Fruit fly (Drosophila melanogaster) whole organism, embryonic: Measurements from ENCODE around the gene amrt.

Experiments used
- BEAF-32 ChIP-seq: fragments of 200-800 bp; sonication (Bioruptor generic); optimal IDR thresholded peaks from 3 replicates; lab custom pipeline; 2017; ENCODE audit warnings: missing biosample characterization, missing genetic modification characterization, mild to moderate bottlenecking, moderate library complexity, missing genetic modification reagents
- CG10431 ChIP-seq: fragments of 200-800 bp; sonication (Bioruptor generic); optimal IDR thresholded peaks from 3 replicates; lab custom pipeline; 2018; ENCODE audit warnings: missing biosample characterization, mild to moderate bottlenecking, missing genetic modification characterization
- CG12071 ChIP-seq: fragments of 200-800 bp; sonication (Bioruptor generic); optimal IDR thresholded peaks from 3 replicates; lab custom pipeline; 2018; ENCODE audit warnings: missing biosample characterization, mild to moderate bottlenecking, missing genetic modification characterization
- CG12299 ChIP-seq: fragments of 200-800 bp; sonication (Bioruptor generic); optimal IDR thresholded peaks from 2 replicates; lab custom pipeline; 2018; ENCODE audit warnings: missing biosample characterization, mild to moderate bottlenecking, missing genetic modification characterization
- CG12659 ChIP-seq: fragments of 200-800 bp; sonication (Bioruptor generic); optimal IDR thresholded peaks from 3 replicates; lab custom pipeline; 2017; ENCODE audit warnings: mild to moderate bottlenecking, missing biosample characterization, missing genetic modification reagents, missing genetic modification characterization
- CG15514 ChIP-seq: fragments of 200-800 bp; sonication (Bioruptor generic); optimal IDR thresholded peaks from 3 replicates; lab custom pipeline; 2017; ENCODE audit warnings: missing biosample characterization, missing genetic modification characterization, mild to moderate bottlenecking, moderate library complexity, missing genetic modification reagents
- CG1602 ChIP-seq: fragments of 200-800 bp; sonication (Bioruptor generic); optimal IDR thresholded peaks from 3 replicates; lab custom pipeline; 2016; ENCODE audit warnings: missing biosample characterization, missing genetic modification characterization
- CG16813 ChIP-seq: fragments of 200-800 bp; sonication (Bioruptor generic); IDR thresholded peaks from 3 replicates; pipeline ENCODE4 v1.3.6; 2022; ENCODE audit warnings: missing biosample characterization, missing genetic modification characterization; ENCODE audit not compliant: partially characterized antibody
- CG17612 ChIP-seq: fragments of 200-800 bp; sonication (Bioruptor generic); IDR thresholded peaks from 2 replicates; pipeline ENCODE4 v1.3.6; 2022; ENCODE audit warnings: missing biosample characterization, missing genetic modification characterization
- CG17829 ChIP-seq: fragments of 200-800 bp; optimal IDR thresholded peaks from 2 replicates; lab custom pipeline; 2019; ENCODE audit warnings: missing biosample characterization, mild to moderate bottlenecking, missing genetic modification characterization, moderate library complexity
- CG1792 ChIP-seq: fragments of 200-800 bp; sonication (Bioruptor generic); optimal IDR thresholded peaks from 2 replicates; lab custom pipeline; 2016; ENCODE audit warnings: missing biosample characterization, missing genetic modification characterization
- CG18619 ChIP-seq: fragments of 200-800 bp; sonication (Bioruptor generic); optimal IDR thresholded peaks from 3 replicates; lab custom pipeline; 2017; ENCODE audit warnings: missing biosample characterization, mild to moderate bottlenecking, missing genetic modification characterization
- CG31365 ChIP-seq: fragments of 200-800 bp; sonication (Bioruptor generic); optimal IDR thresholded peaks from 2 replicates; lab custom pipeline; 2018; ENCODE audit warnings: missing biosample characterization, mild to moderate bottlenecking, missing genetic modification characterization
- CG32532 ChIP-seq: fragments of 200-800 bp; sonication (Bioruptor generic); IDR thresholded peaks from 2 replicates; pipeline ENCODE4 v1.3.6; 2022; ENCODE audit warnings: missing biosample characterization, missing genetic modification characterization
- CG34224 ChIP-seq: fragments of 200-800 bp; sonication (Bioruptor generic); IDR thresholded peaks from 3 replicates; pipeline ENCODE4 v1.3.6; 2022; ENCODE audit warnings: missing biosample characterization, missing genetic modification characterization; ENCODE audit not compliant: partially characterized antibody
- CG3726 ChIP-seq: fragments of 200-800 bp; sonication (Bioruptor generic); IDR thresholded peaks from 3 replicates; pipeline ENCODE4, ENCODE4 v1.3.6; 2022; ENCODE audit warnings: missing biosample characterization, missing genetic modification characterization
- CG4282 ChIP-seq: fragments of 200-800 bp; sonication (Bioruptor generic); optimal IDR thresholded peaks from 2 replicates; lab custom pipeline; 2016; ENCODE audit warnings: missing biosample characterization, missing genetic modification characterization
- CG7357 ChIP-seq: fragments of 200-800 bp; sonication (Bioruptor generic); IDR thresholded peaks from 3 replicates; pipeline ENCODE4 v1.3.6; 2022; ENCODE audit warnings: missing biosample characterization, missing genetic modification characterization
- CG7745 ChIP-seq: fragments of 200-800 bp; sonication (Bioruptor generic); optimal IDR thresholded peaks from 2 replicates; lab custom pipeline; 2018; ENCODE audit warnings: missing biosample characterization, mild to moderate bottlenecking, missing genetic modification characterization, moderate library complexity
- CG9797 ChIP-seq: fragments of 200-800 bp; sonication (Bioruptor generic); optimal IDR thresholded peaks from 3 replicates; lab custom pipeline; 2018; ENCODE audit warnings: missing biosample characterization, mild to moderate bottlenecking, missing genetic modification characterization
- D19B ChIP-seq: fragments of 200-800 bp; sonication (Bioruptor generic); optimal IDR thresholded peaks from 2 replicates; lab custom pipeline; 2017; ENCODE audit warnings: missing biosample characterization, mild to moderate bottlenecking, missing genetic modification characterization
- Doc3 ChIP-seq: fragments of 200-800 bp; sonication (Bioruptor generic); IDR thresholded peaks from 3 replicates; pipeline ENCODE4 v1.3.6; 2022; ENCODE audit warnings: missing biosample characterization, missing genetic modification characterization; ENCODE audit not compliant: partially characterized antibody
- Dp ChIP-seq: fragments of 200-800 bp; sonication (Bioruptor generic); optimal IDR thresholded peaks from 2 replicates; lab custom pipeline; 2018; ENCODE audit warnings: missing biosample characterization, mild to moderate bottlenecking, missing genetic modification characterization, moderate library complexity
- Elba2 ChIP-seq: fragments of 200-800 bp; sonication (Bioruptor generic); optimal IDR thresholded peaks from 3 replicates; lab custom pipeline; 2016; ENCODE audit warnings: missing biosample characterization, missing genetic modification characterization
- Ets65A ChIP-seq: fragments of 200-800 bp; sonication (Bioruptor generic); peaks from one replicate; lab custom pipeline; 2016; ENCODE audit warnings: missing biosample characterization, missing genetic modification characterization
- Gsc ChIP-seq: fragments of 200-800 bp; sonication (Bioruptor generic); IDR thresholded peaks from 2 replicates; pipeline ENCODE4 v1.3.6; 2022; ENCODE audit warnings: missing biosample characterization, missing genetic modification characterization
- HLH4C ChIP-seq: fragments of 200-800 bp; sonication (Bioruptor generic); IDR thresholded peaks from 3 replicates; pipeline ENCODE4 v1.3.6; 2022; ENCODE audit warnings: missing biosample characterization, missing genetic modification characterization; ENCODE audit not compliant: partially characterized antibody
- Hmr ChIP-seq: fragments of 200-800 bp; sonication (Bioruptor generic); optimal IDR thresholded peaks from 3 replicates; lab custom pipeline; 2017; ENCODE audit warnings: mild to moderate bottlenecking, missing biosample characterization, missing genetic modification reagents, missing genetic modification characterization
- Myb ChIP-seq: fragments of 200-800 bp; sonication (Bioruptor generic); optimal IDR thresholded peaks from 2 replicates; lab custom pipeline; 2016; ENCODE audit warnings: missing biosample characterization, missing genetic modification characterization
- Oli ChIP-seq: fragments of 200-800 bp; sonication (Bioruptor generic); optimal IDR thresholded peaks from 2 replicates; lab custom pipeline; 2018; ENCODE audit warnings: missing biosample characterization, mild to moderate bottlenecking, missing genetic modification characterization, moderate library complexity
- Pdp1 ChIP-seq, 2 experiments: fragments of 200-800 bp; sonication (Bioruptor generic); optimal IDR thresholded peaks; 3 replicates each; lab custom pipeline; 2016; ENCODE audit warnings: missing biosample characterization in 2 of 2, missing genetic modification characterization in 2 of 2, mild to moderate bottlenecking in 1 of 2, moderate library complexity in 1 of 2
- Six4 ChIP-seq: fragments of 200-800 bp; sonication (Bioruptor generic); optimal IDR thresholded peaks from 2 replicates; lab custom pipeline; 2016; ENCODE audit warnings: missing biosample characterization, missing genetic modification characterization
- Xbp1 ChIP-seq: fragments of 200-800 bp; sonication (Bioruptor generic); optimal IDR thresholded peaks from 3 replicates; lab custom pipeline; 2016; ENCODE audit warnings: missing biosample characterization, mild to moderate bottlenecking, missing genetic modification characterization
- bsh ChIP-seq, 2 experiments: fragments of 200-800 bp; sonication (Bioruptor generic); optimal IDR thresholded peaks; 2 replicates each; lab custom pipeline; 2017 to 2018; ENCODE audit warnings: mild to moderate bottlenecking in 2 of 2, missing biosample characterization in 2 of 2, missing genetic modification characterization in 2 of 2, moderate library complexity in 1 of 2
- ci ChIP-seq: fragments of 200-800 bp; sonication (Bioruptor generic); IDR thresholded peaks from 3 replicates; pipeline ENCODE4 v1.3.6; 2022; ENCODE audit warnings: missing biosample characterization, missing genetic modification characterization
- dan ChIP-seq: fragments of 200-800 bp; sonication (Bioruptor generic); IDR thresholded peaks from 2 replicates; pipeline ENCODE4 v1.3.6; 2022; ENCODE audit warnings: missing biosample characterization, missing genetic modification characterization
- hkb ChIP-seq, 2 experiments: fragments of 200-800 bp in 1 of 2; fragments of >200 bp in 1 of 2; sonication (Bioruptor generic) in 1 of 2; IDR thresholded peaks in 1 of 2; optimal IDR thresholded peaks in 1 of 2; 2 replicates each; pipeline versions ENCODE4 v1.3.6 to Lab custom; 2017 to 2022; ENCODE audit warnings: missing biosample characterization in 1 of 2, missing genetic modification characterization in 1 of 2
- hth ChIP-seq: fragments of >200 bp; optimal IDR thresholded peaks from 2 replicates; lab custom pipeline; 2017; ENCODE audit warnings: inconsistent platforms
- jing ChIP-seq: fragments of 200-800 bp; sonication (Bioruptor generic); optimal IDR thresholded peaks from 2 replicates; lab custom pipeline; 2018; ENCODE audit warnings: missing biosample characterization, mild to moderate bottlenecking, missing genetic modification characterization
- mld ChIP-seq: fragments of 200-800 bp; sonication (Bioruptor generic); IDR thresholded peaks from 3 replicates; pipeline ENCODE4 v1.3.6; 2022; ENCODE audit warnings: missing biosample characterization, missing genetic modification characterization; ENCODE audit not compliant: partially characterized antibody
- org-1 ChIP-seq: fragments of 200-800 bp; sonication (Bioruptor generic); optimal IDR thresholded peaks from 2 replicates; lab custom pipeline; 2017; ENCODE audit warnings: missing biosample characterization, missing genetic modification characterization
- pb ChIP-seq: fragments of 200-800 bp; sonication (Bioruptor generic); optimal IDR thresholded peaks from 3 replicates; lab custom pipeline; 2016; ENCODE audit warnings: missing biosample characterization, missing genetic modification characterization
- pros ChIP-seq: fragments of 200-800 bp; sonication (Bioruptor generic); optimal IDR thresholded peaks from 3 replicates; lab custom pipeline; 2019; ENCODE audit warnings: missing biosample characterization, mild to moderate bottlenecking, missing genetic modification characterization, moderate library complexity
- pzg ChIP-seq: fragments of 200-800 bp; sonication (Bioruptor generic); optimal IDR thresholded peaks from 3 replicates; lab custom pipeline; 2018; ENCODE audit warnings: missing biosample characterization, mild to moderate bottlenecking, missing genetic modification characterization, moderate library complexity
- repo ChIP-seq: fragments of 200-800 bp; sonication (Bioruptor generic); optimal IDR thresholded peaks from 2 replicates; lab custom pipeline; 2016; ENCODE audit warnings: missing biosample characterization, missing genetic modification characterization
- yki ChIP-seq: fragments of >200 bp; optimal IDR thresholded peaks from 3 replicates; lab custom pipeline; 2018

amrt gene

DNA sequence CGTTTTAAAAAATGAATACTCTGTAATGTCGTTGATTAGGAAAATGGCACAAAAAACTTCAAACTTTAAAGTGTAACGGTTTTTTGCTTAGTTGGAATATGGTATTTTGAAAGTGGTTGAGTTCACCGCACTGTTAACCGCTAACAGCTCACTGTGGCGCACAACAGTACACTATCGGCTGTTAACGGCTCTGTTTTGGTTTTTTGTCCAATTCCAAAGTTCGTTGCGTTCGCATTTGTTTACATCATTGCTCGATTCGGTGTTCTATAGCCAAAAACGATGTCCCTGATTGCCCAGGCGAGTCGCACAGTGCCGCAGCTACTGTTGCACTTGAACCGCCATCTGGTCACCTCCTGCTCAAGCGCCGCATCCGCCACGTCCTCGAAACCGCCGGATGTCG, 29.2 kb downstream of the amrt start, which contains the start of gene CG11095 (continued):
- TF ChIP-seq Pdp1 (GFP tag; optimal IDR thresholded peaks at IDR 0.05; lab: Kevin White, UChicago): peak in 1 of 2 experiments; percentile 65
- peak; percentile 54 for TF ChIP-seq CG15514 (GFP tag; lab: Kevin White, UChicago)
- TF ChIP-seq pzg (GFP tag; lab: Kevin White, UChicago): peak; percentile 47
- TF ChIP-seq mld (GFP tag; lab: Robert Waterston, UW): 0 out of 3 replicates have a peak, but pooled peaks have one; percentile 56
- TF ChIP-seq bsh (GFP tag; optimal IDR thresholded peaks at IDR 0.05; lab: Kevin White, UChicago): peak in 1 of 2 experiments; percentile 34
- TF ChIP-seq Myb (GFP tag; lab: Kevin White, UChicago): peak; percentile 91
- peak; percentile 26; the same call in 1 of the 3 replicates for TF ChIP-seq Doc3
- TF ChIP-seq CG16813: peak; percentile 51; the same call in 2 of the 3 replicates
- TF ChIP-seq BEAF-32 (GFP tag; lab: Kevin White, UChicago): peak; percentile 70
- peak; percentile 30 for TF ChIP-seq Dp (GFP tag; lab: Kevin White, UChicago)
- peak; percentile 80 for TF ChIP-seq CG7357
- TF ChIP-seq HLH4C (GFP tag; lab: Robert Waterston, UW): 0 out of 3 replicates have a peak, but pooled peaks have one; percentile 30
- TF ChIP-seq CG34224: peak; percentile 48; the same call in 2 of the 3 replicates
- TF ChIP-seq hth: no peak
- no peak for TF ChIP-seq Xbp1 (GFP tag; lab: Kevin White, UChicago)
- peak; percentile 7 for TF ChIP-seq CG9797 (GFP tag; lab: Kevin White, UChicago)

DNA sequence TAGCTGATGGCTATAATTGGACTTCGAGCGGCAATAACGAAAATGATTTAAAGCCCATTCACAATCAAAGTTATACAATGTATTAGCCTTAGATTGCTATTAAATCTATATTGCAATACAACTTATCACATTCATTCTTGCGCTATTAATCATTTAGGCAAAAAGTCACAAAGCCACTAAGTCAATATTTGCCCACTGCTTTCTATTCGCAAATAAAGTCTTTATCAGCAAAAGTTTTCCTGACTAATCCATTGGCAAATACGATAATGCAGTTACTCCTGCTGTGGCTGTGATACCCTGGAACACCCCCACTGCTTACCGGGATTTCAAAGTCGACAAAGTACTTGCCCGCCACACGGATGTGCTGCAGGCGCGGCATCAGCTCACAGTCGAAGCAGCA, 31.8 kb downstream of the amrt start:
- TF ChIP-seq Gsc (GFP tag; lab: Robert Waterston, UW): no peak
- TF ChIP-seq dan (GFP tag; lab: Robert Waterston, UW): no peak
- no peak for TF ChIP-seq ci (GFP tag; lab: Robert Waterston, UW)
- TF ChIP-seq Six4 (GFP tag; lab: Kevin White, UChicago): no peak
- no peak for TF ChIP-seq CG3726 (GFP tag; lab: Robert Waterston, UW)

DNA sequence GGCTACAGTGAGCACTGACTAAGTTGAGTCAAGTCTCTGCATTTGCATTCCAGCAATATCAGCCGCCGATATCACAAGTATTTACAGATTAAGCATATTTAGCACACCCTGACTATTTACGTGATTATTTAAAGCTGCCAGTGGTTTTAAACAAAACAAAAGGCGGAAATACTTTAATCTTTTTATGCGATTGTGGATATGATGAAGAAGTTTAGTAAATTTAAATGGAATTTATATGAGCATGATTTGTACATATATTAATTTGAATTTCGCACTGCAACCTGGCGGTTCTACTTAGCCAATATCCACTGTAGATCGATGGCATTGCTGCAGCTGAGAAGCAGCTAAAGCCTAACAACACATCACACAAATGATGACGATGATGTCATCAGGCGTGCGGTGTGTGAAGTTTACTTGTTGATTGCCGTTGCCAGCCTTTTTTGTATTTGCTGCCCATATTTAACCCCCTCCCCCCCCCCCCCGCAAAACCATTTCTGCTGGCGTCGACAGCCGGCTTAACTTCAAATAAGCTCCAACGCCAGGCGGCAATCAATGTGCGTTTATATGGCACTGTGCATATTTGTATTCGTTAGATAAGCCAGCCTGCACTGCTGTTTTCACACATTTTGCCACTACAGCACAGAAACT, 33.4 kb downstream of the amrt start:
- TF ChIP-seq CG32532 (no peak; the same call in 1 of the 2 replicates), Ets65A (GFP tag; lab: Kevin White, UChicago) (peak; percentile 97), CG12299 (tag; lab: Kevin White, UChicago) (no peak), CG12071 (GFP tag; lab: Kevin White, UChicago) (no peak), CG12659 (GFP tag; lab: Kevin White, UChicago) (peak; percentile 68), CG7745 (tag; lab: Kevin White, UChicago) (no peak), pb (GFP tag; lab: Kevin White, UChicago) (peak; percentile 38), CG4282 (no peak), CG1792 (peak; percentile 38), D19B (GFP tag; lab: Kevin White, UChicago) (no peak), Elba2 (GFP tag; lab: Kevin White, UChicago) (no peak), CG34224 (no peak), jing (GFP tag; lab: Kevin White, UChicago) (peak; percentile 13), CG18619 (GFP tag; lab: Kevin White, UChicago) (peak; percentile 56), CG1602 (GFP tag; lab: Kevin White, UChicago) (peak; percentile 32), yki (no peak), CG17829 (tag; lab: Kevin White, UChicago) (peak; percentile 62), CG17612 (GFP tag; lab: Robert Waterston, UW) (no peak), org-1 (peak; percentile 66), CG31365 (no peak), hkb (optimal IDR thresholded peaks at IDR 0.05; lab: Kevin White, UChicago) (no peak), hkb (GFP tag; IDR thresholded peaks at IDR 0.05; lab: Robert Waterston, UW) (peak; percentile 67; the same call in 1 of the 2 replicates), Oli (tag; lab: Kevin White, UChicago) (peak; percentile 81), CG10431 (GFP tag; lab: Kevin White, UChicago) (no peak), pros (GFP tag; lab: Kevin White, UChicago) (no peak), repo (GFP tag; lab: Kevin White, UChicago) (no peak), Hmr (GFP tag; lab: Kevin White, UChicago) (peak; percentile 56)
